Fruit fly (Drosophila melanogaster): ENCODE data around the gene CG18249.

The CG18249 gene

dm6 chr3R:8233864-8234263, 13.9 kb downstream of the CG18249 start (continued):
- peak; percentile 55 for TF ChIP-seq Ets65A (GFP tag)
- peak; percentile 69; the same call in 2 of the 3 replicates for TF ChIP-seq row (GFP tag; IDR thresholded peaks at IDR 0.05)
- no peak for TF ChIP-seq sima (GFP tag; optimal IDR thresholded peaks at IDR 0.05)
- TF ChIP-seq odd (GFP tag; optimal IDR thresholded peaks at IDR 0.05) = peak; percentile 12
- TF ChIP-seq CG14860 (GFP tag; IDR thresholded peaks at IDR 0.05; ENCODE audit: partially characterized antibody) = no peak
- TF ChIP-seq HmgZ (tag; optimal IDR thresholded peaks at IDR 0.05) = no peak
- TF ChIP-seq Ptx1 (GFP tag; IDR thresholded peaks at IDR 0.05) = no peak
- no peak for TF ChIP-seq Usf (GFP tag; optimal IDR thresholded peaks at IDR 0.05)
- no peak for TF ChIP-seq nmo (GFP tag; optimal IDR thresholded peaks at IDR 0.05)
- no peak for TF ChIP-seq prd (optimal IDR thresholded peaks at IDR 0.05)
- peak; percentile 16; the same call in 1 of the 3 replicates for TF ChIP-seq prd (GFP tag; IDR thresholded peaks at IDR 0.05)
- TF ChIP-seq CG17328 (GFP tag; IDR thresholded peaks at IDR 0.05) = 0 out of 2 replicates have a peak, but pooled peaks have one; percentile 46
- TF ChIP-seq CG31388 (GFP tag; optimal IDR thresholded peaks at IDR 0.05) = no peak
- TF ChIP-seq pan (optimal IDR thresholded peaks at IDR 0.05) = peak in 1 of 2 experiments; percentile 61
- no peak for TF ChIP-seq pan (GFP tag; optimal IDR thresholded peaks at IDR 0.05 in 1 of 2, IDR thresholded peaks at IDR 0.05 in 1 of 2)
- peak; percentile 25 for TF ChIP-seq Blimp-1 (GFP tag; optimal IDR thresholded peaks at IDR 0.05)
- 0 out of 3 replicates have a peak, but pooled peaks have one; percentile 64 for TF ChIP-seq ci (GFP tag; IDR thresholded peaks at IDR 0.05)
- TF ChIP-seq CG3163 (GFP tag; optimal IDR thresholded peaks at IDR 0.05) = no peak
- TF ChIP-seq nerfin-1 (tag; optimal IDR thresholded peaks at IDR 0.05) = no peak
- TF ChIP-seq phol (tag; optimal IDR thresholded peaks at IDR 0.05) = peak; percentile 43
- TF ChIP-seq sc (optimal IDR thresholded peaks at IDR 0.05) = no peak
- TF ChIP-seq sc (GFP tag; optimal IDR thresholded peaks at IDR 0.05) = no peak
- no peak for TF ChIP-seq CG17385 (GFP tag; optimal IDR thresholded peaks at IDR 0.05)
- TF ChIP-seq CG4282 (GFP tag; optimal IDR thresholded peaks at IDR 0.05) = no peak
- no peak for TF ChIP-seq yki (optimal IDR thresholded peaks at IDR 0.05)
- peak; percentile 4 for TF ChIP-seq Chrac-16 (GFP tag; optimal IDR thresholded peaks at IDR 0.05)
- no peak for TF ChIP-seq otp (GFP tag; IDR thresholded peaks at IDR 0.05)
- TF ChIP-seq ab (GFP tag; optimal IDR thresholded peaks at IDR 0.05) = no peak
- peak; percentile 31 for TF ChIP-seq CG13775 (GFP tag; optimal IDR thresholded peaks at IDR 0.05)
- TF ChIP-seq nerfin-2 (GFP tag; IDR thresholded peaks at IDR 0.05; ENCODE audit: partially characterized antibody) = no peak
- TF ChIP-seq her (GFP tag; optimal IDR thresholded peaks at IDR 0.05) = no peak
- no peak for TF ChIP-seq CG7928 (GFP tag; optimal IDR thresholded peaks at IDR 0.05)
- TF ChIP-seq disco-r (GFP tag; optimal IDR thresholded peaks at IDR 0.05) = no peak
- peak; percentile 16 for TF ChIP-seq Oli (tag; optimal IDR thresholded peaks at IDR 0.05)
- TF ChIP-seq CG2712 (tag; optimal IDR thresholded peaks at IDR 0.05) = peak; percentile 45
- TF ChIP-seq D19A (tag; optimal IDR thresholded peaks at IDR 0.05) = peak; percentile 12
- peak; percentile 13 for TF ChIP-seq PHDP (tag; optimal IDR thresholded peaks at IDR 0.05)
- peak; percentile 35 for TF ChIP-seq CG10979 (tag; optimal IDR thresholded peaks at IDR 0.05)
- TF ChIP-seq BtbVII (GFP tag; optimal IDR thresholded peaks at IDR 0.05) = no peak
- no peak for TF ChIP-seq fru (optimal IDR thresholded peaks at IDR 0.05)
- TF ChIP-seq Sox102F (GFP tag; optimal IDR thresholded peaks at IDR 0.05) = peak; percentile 64
- no peak for TF ChIP-seq Poxn (GFP tag; IDR thresholded peaks at IDR 0.05)
- peak; percentile 59 for TF ChIP-seq CG1603 (tag; optimal IDR thresholded peaks at IDR 0.05)
- peak; percentile 38 for TF ChIP-seq CG11504 (tag; optimal IDR thresholded peaks at IDR 0.05)
- no peak for TF ChIP-seq Dek (tag; optimal IDR thresholded peaks at IDR 0.05)
- TF ChIP-seq CG10959 (GFP tag; IDR thresholded peaks at IDR 0.05) = no peak
- TF ChIP-seq CG9932 (GFP tag; IDR thresholded peaks at IDR 0.05) = no peak
- TF ChIP-seq ato (GFP tag; IDR thresholded peaks at IDR 0.05; ENCODE audit: partially characterized antibody) = peak; percentile 21; the same call in 1 of the 2 replicates
- no peak for TF ChIP-seq CG32767 (GFP tag; IDR thresholded peaks at IDR 0.05)
- TF ChIP-seq CG18476 (GFP tag; optimal IDR thresholded peaks at IDR 0.05) = no peak
- TF ChIP-seq Trl (optimal IDR thresholded peaks at IDR 0.05) = peak in 1 of 2 experiments; percentile 23
- TF ChIP-seq Trl (GFP tag; optimal IDR thresholded peaks at IDR 0.05) = no peak
- TF ChIP-seq Med (GFP tag) = peak; percentile 64
